Worm (Caenorhabditis elegans): ENCODE data around the gene oac-41.

- TF ChIP-seq flt-1 (GFP tag; IDR thresholded peaks at IDR 0.05) (no peak), tab-1 (GFP tag; IDR thresholded peaks at IDR 0.05) (no peak), med-1 (GFP tag; optimal IDR thresholded peaks at IDR 0.05; ENCODE audit: insufficient read depth) (no peak), ztf-23 (GFP tag; IDR thresholded peaks at IDR 0.05) (no peak), klf-2 (GFP tag; conservative IDR thresholded peaks at IDR 0.05) (no peak), cog-1 (tag; optimal IDR thresholded peaks at IDR 0.05) (no peak), ztf-29 (GFP tag; IDR thresholded peaks at IDR 0.05) (no peak)
These were observed 6.4 kb downstream of the oac-41 start, which contains the start of gene srt-18 for ce11 chrV:9015540-9015939.

All from whole organism, midembryonic.